Fruit fly (Drosophila melanogaster) whole organism, embryonic: Measurements from ENCODE around the gene CG32369.

Experiments used
- Abd-B ChIP-seq: fragments of 200-800 bp; sonication (Bioruptor generic); optimal IDR thresholded peaks from 2 replicates; lab custom pipeline; 2018; ENCODE audit warnings: missing biosample characterization, mild to moderate bottlenecking, missing genetic modification characterization, moderate library complexity
- Asciz ChIP-seq: fragments of 200-800 bp; sonication (Bioruptor generic); optimal IDR thresholded peaks from 2 replicates; lab custom pipeline; 2017; ENCODE audit warnings: missing biosample characterization, mild to moderate bottlenecking, missing genetic modification characterization, missing genetic modification reagents
- CG10543 ChIP-seq: fragments of 200-800 bp; sonication (Bioruptor generic); optimal IDR thresholded peaks from 3 replicates; lab custom pipeline; 2017; ENCODE audit warnings: missing biosample characterization, mild to moderate bottlenecking, missing genetic modification characterization, moderate library complexity
- CG12299 ChIP-seq: fragments of 200-800 bp; sonication (Bioruptor generic); optimal IDR thresholded peaks from 2 replicates; lab custom pipeline; 2018; ENCODE audit warnings: missing biosample characterization, mild to moderate bottlenecking, missing genetic modification characterization
- CG14050 ChIP-seq: fragments of 200-800 bp; sonication (Bioruptor generic); IDR thresholded peaks from 3 replicates; pipeline ENCODE4 v1.3.6; 2022; ENCODE audit warnings: missing biosample characterization, missing genetic modification characterization
- CG14441 ChIP-seq: fragments of 200-800 bp; sonication (Bioruptor generic); IDR thresholded peaks from 2 replicates; pipeline ENCODE4 v1.3.6; 2022; ENCODE audit warnings: missing biosample characterization, missing genetic modification characterization
- CG15479 ChIP-seq: fragments of 200-800 bp; sonication (Bioruptor generic); optimal IDR thresholded peaks from 3 replicates; lab custom pipeline; 2019; ENCODE audit warnings: missing biosample characterization, mild to moderate bottlenecking, missing genetic modification characterization, moderate library complexity
- CG17359 ChIP-seq: fragments of 200-800 bp; sonication (Bioruptor generic); optimal IDR thresholded peaks from 3 replicates; lab custom pipeline; 2018; ENCODE audit warnings: missing biosample characterization, mild to moderate bottlenecking, missing genetic modification characterization, moderate library complexity
- CG17361 ChIP-seq: fragments of 200-800 bp; sonication (Bioruptor generic); IDR thresholded peaks from 3 replicates; pipeline ENCODE4 v1.3.6; 2022; ENCODE audit warnings: missing biosample characterization, missing genetic modification characterization
- CG17568 ChIP-seq: fragments of 200-800 bp; sonication (Bioruptor generic); optimal IDR thresholded peaks from 2 replicates; lab custom pipeline; 2018; ENCODE audit warnings: missing biosample characterization, mild to moderate bottlenecking, missing genetic modification characterization, moderate library complexity
- CG2199 ChIP-seq: fragments of 200-800 bp; sonication (Bioruptor generic); IDR thresholded peaks from 3 replicates; pipeline ENCODE4 v1.3.6; 2022; ENCODE audit warnings: missing biosample characterization, missing genetic modification characterization
- CG31441 ChIP-seq: fragments of 200-800 bp; sonication (Bioruptor generic); IDR thresholded peaks from 2 replicates; pipeline ENCODE4 v1.3.6; 2022; ENCODE audit warnings: missing biosample characterization, missing genetic modification characterization
- CG4328 ChIP-seq: fragments of 200-800 bp; sonication (Bioruptor generic); optimal IDR thresholded peaks from 3 replicates; lab custom pipeline; 2017; ENCODE audit warnings: missing biosample characterization, missing genetic modification reagents, missing genetic modification characterization
- CG43689 ChIP-seq: fragments of 200-800 bp; sonication (Bioruptor generic); IDR thresholded peaks from 2 replicates; pipeline ENCODE4 v1.3.6; 2022; ENCODE audit warnings: missing biosample characterization, missing genetic modification characterization
- CG6272 ChIP-seq: fragments of 200-800 bp; sonication (Bioruptor generic); IDR thresholded peaks from 2 replicates; pipeline ENCODE4 v1.3.6; 2022; ENCODE audit warnings: missing biosample characterization, missing genetic modification characterization
- CG7839 ChIP-seq: fragments of 200-800 bp; sonication (Bioruptor generic); optimal IDR thresholded peaks from 3 replicates; lab custom pipeline; 2018; ENCODE audit warnings: missing biosample characterization, mild to moderate bottlenecking, missing genetic modification characterization, moderate library complexity
- CG8478 ChIP-seq: fragments of >200 bp; optimal IDR thresholded peaks from 2 replicates; lab custom pipeline; 2018
- Chrac-16 ChIP-seq: fragments of 200-800 bp; sonication (Bioruptor generic); optimal IDR thresholded peaks from 3 replicates; lab custom pipeline; 2016; ENCODE audit warnings: missing biosample characterization, missing genetic modification characterization
- Dbx ChIP-seq: fragments of 200-800 bp; sonication (Bioruptor generic); IDR thresholded peaks from 3 replicates; pipeline ENCODE4 v1.3.6; 2022; ENCODE audit warnings: missing biosample characterization, missing genetic modification characterization
- Dip3 ChIP-seq: fragments of 200-800 bp; sonication (Bioruptor generic); optimal IDR thresholded peaks from 3 replicates; lab custom pipeline; 2016; ENCODE audit warnings: missing biosample characterization, missing genetic modification characterization
- Dll ChIP-seq: fragments of 200-800 bp; sonication (Bioruptor generic); IDR thresholded peaks from 4 replicates; pipeline ENCODE4 v1.3.6; 2022; ENCODE audit warnings: missing biosample characterization, missing genetic modification characterization; ENCODE audit not compliant: partially characterized antibody
- Doc3 ChIP-seq: fragments of 200-800 bp; sonication (Bioruptor generic); IDR thresholded peaks from 3 replicates; pipeline ENCODE4 v1.3.6; 2022; ENCODE audit warnings: missing biosample characterization, missing genetic modification characterization; ENCODE audit not compliant: partially characterized antibody
- Dp ChIP-seq: fragments of 200-800 bp; sonication (Bioruptor generic); optimal IDR thresholded peaks from 2 replicates; lab custom pipeline; 2018; ENCODE audit warnings: missing biosample characterization, mild to moderate bottlenecking, missing genetic modification characterization, moderate library complexity
- Fer2 ChIP-seq: fragments of 200-800 bp; sonication (Bioruptor generic); optimal IDR thresholded peaks from 2 replicates; lab custom pipeline; 2018; ENCODE audit warnings: missing biosample characterization, mild to moderate bottlenecking, missing genetic modification characterization, moderate library complexity
- Hand ChIP-seq: fragments of 200-800 bp; sonication (Bioruptor generic); optimal IDR thresholded peaks from 2 replicates; lab custom pipeline; 2017; ENCODE audit warnings: mild to moderate bottlenecking, missing biosample characterization, missing genetic modification reagents, missing genetic modification characterization
- Hr3 ChIP-seq: fragments of 200-800 bp; sonication (Bioruptor generic); optimal IDR thresholded peaks from 3 replicates; lab custom pipeline; 2016; ENCODE audit warnings: missing biosample characterization, missing genetic modification characterization
- Opbp ChIP-seq: fragments of 200-800 bp; sonication (Bioruptor generic); IDR thresholded peaks from 3 replicates; pipeline ENCODE4 v1.3.6; 2022; ENCODE audit warnings: missing biosample characterization, missing genetic modification characterization; ENCODE audit not compliant: partially characterized antibody
- Pdp1 ChIP-seq, 2 experiments: fragments of 200-800 bp; sonication (Bioruptor generic); optimal IDR thresholded peaks; 3 replicates each; lab custom pipeline; 2016; ENCODE audit warnings: missing biosample characterization in 2 of 2, missing genetic modification characterization in 2 of 2, mild to moderate bottlenecking in 1 of 2, moderate library complexity in 1 of 2
- Six4 ChIP-seq: fragments of 200-800 bp; sonication (Bioruptor generic); optimal IDR thresholded peaks from 2 replicates; lab custom pipeline; 2016; ENCODE audit warnings: missing biosample characterization, missing genetic modification characterization
- Sry-β ChIP-seq: fragments of 200-800 bp; sonication (Bioruptor generic); optimal IDR thresholded peaks from 2 replicates; lab custom pipeline; 2018; ENCODE audit warnings: missing biosample characterization, mild to moderate bottlenecking, missing genetic modification characterization, moderate library complexity
- ap ChIP-seq: fragments of 200-800 bp; sonication (Bioruptor generic); IDR thresholded peaks from 2 replicates; pipeline ENCODE4 v1.3.6; 2022; ENCODE audit warnings: missing biosample characterization, missing genetic modification characterization
- ato ChIP-seq: fragments of 200-800 bp; sonication (Bioruptor generic); IDR thresholded peaks from 2 replicates; pipeline ENCODE4 v1.3.6; 2022; ENCODE audit warnings: missing biosample characterization, missing genetic modification characterization; ENCODE audit not compliant: partially characterized antibody
- ci ChIP-seq: fragments of 200-800 bp; sonication (Bioruptor generic); IDR thresholded peaks from 3 replicates; pipeline ENCODE4 v1.3.6; 2022; ENCODE audit warnings: missing biosample characterization, missing genetic modification characterization
- disco-r ChIP-seq: fragments of 200-800 bp; sonication (Bioruptor generic); optimal IDR thresholded peaks from 2 replicates; lab custom pipeline; 2016; ENCODE audit warnings: missing biosample characterization, missing genetic modification characterization
- dmrt99B ChIP-seq: fragments of 200-800 bp; sonication (Bioruptor generic); optimal IDR thresholded peaks from 2 replicates; lab custom pipeline; 2018; ENCODE audit warnings: missing biosample characterization, mild to moderate bottlenecking, missing genetic modification characterization, moderate library complexity
- dysf ChIP-seq: fragments of 200-800 bp; sonication (Bioruptor generic); IDR thresholded peaks from 3 replicates; pipeline ENCODE4 v1.3.6; 2022; ENCODE audit warnings: missing biosample characterization, missing genetic modification characterization
- emc ChIP-seq: fragments of 200-800 bp; sonication (Bioruptor generic); optimal IDR thresholded peaks from 2 replicates; lab custom pipeline; 2016; ENCODE audit warnings: missing biosample characterization, missing genetic modification characterization
- fd64A ChIP-seq: fragments of 200-800 bp; sonication (Bioruptor generic); optimal IDR thresholded peaks from 3 replicates; lab custom pipeline; 2018; ENCODE audit warnings: missing biosample characterization, mild to moderate bottlenecking, missing genetic modification characterization
- gsb ChIP-seq: fragments of 200-800 bp; sonication (Bioruptor generic); IDR thresholded peaks from 2 replicates; pipeline ENCODE4 v1.3.6; 2022; ENCODE audit warnings: missing biosample characterization, missing genetic modification characterization
- ken ChIP-seq: fragments of 200-800 bp; sonication (Bioruptor generic); IDR thresholded peaks from 3 replicates; pipeline ENCODE4 v1.3.6; 2022; ENCODE audit warnings: missing biosample characterization, missing genetic modification characterization
- kni ChIP-seq: fragments of 200-800 bp; sonication (Bioruptor generic); optimal IDR thresholded peaks from 3 replicates; lab custom pipeline; 2017; ENCODE audit warnings: mild to moderate bottlenecking, missing biosample characterization, missing genetic modification reagents, missing genetic modification characterization
- lov ChIP-seq, 2 experiments: fragments of 200-800 bp in 1 of 2; fragments of >200 bp in 1 of 2; sonication (Bioruptor generic) in 1 of 2; IDR thresholded peaks in 1 of 2; optimal IDR thresholded peaks in 1 of 2; 2 replicates in 1 of 2; 3 replicates in 1 of 2; pipeline versions ENCODE4 v1.3.6 to Lab custom; 2017 to 2022; ENCODE audit warnings: missing biosample characterization in 1 of 2, missing genetic modification characterization in 1 of 2
- nau ChIP-seq: fragments of 200-800 bp; sonication (Bioruptor generic); optimal IDR thresholded peaks from 3 replicates; lab custom pipeline; 2017; ENCODE audit warnings: missing biosample characterization, mild to moderate bottlenecking, missing genetic modification characterization, missing genetic modification reagents
- pros ChIP-seq: fragments of 200-800 bp; sonication (Bioruptor generic); optimal IDR thresholded peaks from 3 replicates; lab custom pipeline; 2019; ENCODE audit warnings: missing biosample characterization, mild to moderate bottlenecking, missing genetic modification characterization, moderate library complexity
- sqz ChIP-seq: fragments of 200-800 bp; sonication (Bioruptor generic); optimal IDR thresholded peaks from 3 replicates; lab custom pipeline; 2018; ENCODE audit warnings: missing biosample characterization, mild to moderate bottlenecking, missing genetic modification characterization
- wek ChIP-seq: fragments of 200-800 bp; sonication (Bioruptor generic); optimal IDR thresholded peaks from 3 replicates; lab custom pipeline; 2018; ENCODE audit warnings: missing biosample characterization, mild to moderate bottlenecking, missing genetic modification characterization, moderate library complexity
- zen2 ChIP-seq: fragments of 200-800 bp; sonication (Bioruptor generic); IDR thresholded peaks from 3 replicates; pipeline ENCODE4 v1.3.6; 2022; ENCODE audit warnings: missing biosample characterization, missing genetic modification characterization; ENCODE audit not compliant: partially characterized antibody
- zf30C ChIP-seq: fragments of 200-800 bp; sonication (Bioruptor generic); optimal IDR thresholded peaks from 3 replicates; lab custom pipeline; 2018; ENCODE audit warnings: missing biosample characterization, mild to moderate bottlenecking, missing genetic modification characterization

CG32369 gene

DNA sequence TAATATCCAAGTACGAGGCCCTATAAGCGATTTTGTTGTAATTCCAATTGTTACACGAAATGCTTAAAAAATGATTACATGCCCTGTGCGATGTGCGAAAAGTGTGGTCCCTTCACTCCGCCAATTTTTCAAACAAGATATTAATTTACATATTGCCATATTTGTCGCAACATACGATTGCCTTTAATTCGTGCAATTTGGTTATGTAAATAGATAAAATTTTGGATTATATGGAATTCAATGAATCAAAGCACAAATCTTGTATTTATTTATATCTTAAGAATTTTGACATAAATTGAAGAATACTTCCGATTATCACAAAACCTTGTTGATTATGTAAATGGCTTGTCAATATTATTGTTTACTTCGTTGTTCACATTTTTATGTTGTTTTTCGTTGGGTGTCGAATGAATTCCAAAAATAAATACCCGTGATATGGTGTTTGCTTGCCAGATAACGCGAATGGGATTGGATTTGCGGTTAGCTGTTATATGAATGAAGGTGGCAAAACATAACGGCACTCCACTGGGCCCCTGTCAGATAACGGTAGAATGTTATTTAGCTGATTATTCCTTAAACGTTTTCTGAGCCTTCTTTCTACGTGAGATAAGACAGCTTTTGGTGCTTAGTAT lies 27.5 kb downstream of the CG32369 start (continued):
- no peak for TF ChIP-seq Dip3
- no peak for TF ChIP-seq Hand (GFP tag; lab: Kevin White, UChicago)
- no peak for TF ChIP-seq Sry-β (GFP tag; lab: Kevin White, UChicago)
- peak; percentile 13 for TF ChIP-seq CG10543
- TF ChIP-seq Asciz (GFP tag; lab: Kevin White, UChicago), result peak; percentile 52
- no peak for TF ChIP-seq Six4 (GFP tag; lab: Kevin White, UChicago)
- TF ChIP-seq Fer2 (tag; lab: Kevin White, UChicago), result no peak
- TF ChIP-seq ap, result no peak
- TF ChIP-seq lov (optimal IDR thresholded peaks at IDR 0.05; lab: Kevin White, UChicago), result no peak
- TF ChIP-seq lov (GFP tag; IDR thresholded peaks at IDR 0.05; lab: Robert Waterston, UW), result no peak
- TF ChIP-seq CG14441, result no peak
- TF ChIP-seq CG43689 (GFP tag; lab: Robert Waterston, UW), result no peak
- TF ChIP-seq CG6272, result no peak
- peak; percentile 21 for TF ChIP-seq CG4328 (GFP tag; lab: Kevin White, UChicago)
- TF ChIP-seq ci (GFP tag; lab: Robert Waterston, UW), result no peak
- TF ChIP-seq emc (GFP tag; lab: Kevin White, UChicago), result no peak
- no peak for TF ChIP-seq fd64A (GFP tag; lab: Kevin White, UChicago)
- no peak for TF ChIP-seq CG7839 (tag; lab: Kevin White, UChicago)
- no peak for TF ChIP-seq Dp (GFP tag; lab: Kevin White, UChicago)
- peak; percentile 54 for TF ChIP-seq wek (GFP tag; lab: Kevin White, UChicago)
- TF ChIP-seq zf30C (GFP tag; lab: Kevin White, UChicago), result no peak
- TF ChIP-seq Opbp, result no peak
- TF ChIP-seq CG2199 (GFP tag; lab: Robert Waterston, UW), result no peak
- no peak for TF ChIP-seq ato (GFP tag; lab: Robert Waterston, UW)
- TF ChIP-seq disco-r (GFP tag; lab: Kevin White, UChicago), result no peak
- TF ChIP-seq Dbx, result peak; percentile 25; the same call in 1 of the 3 replicates
- peak; percentile 16 for TF ChIP-seq CG17359 (tag; lab: Kevin White, UChicago)
- TF ChIP-seq CG17568, result peak; percentile 14
- TF ChIP-seq dysf (GFP tag; lab: Robert Waterston, UW), result no peak
- TF ChIP-seq CG8478 (lab: Kevin White, UChicago), result no peak
- TF ChIP-seq ken, result no peak
- TF ChIP-seq Abd-B (GFP tag; lab: Kevin White, UChicago), result no peak
- no peak for TF ChIP-seq dmrt99B (tag; lab: Kevin White, UChicago)
- no peak for TF ChIP-seq gsb (GFP tag; lab: Robert Waterston, UW)
- TF ChIP-seq kni (GFP tag; lab: Kevin White, UChicago), result no peak

dm6 chr3L:7781353-7782050 lies 28.1 kb downstream of the CG32369 start:
- TF ChIP-seq CG31441 (GFP tag; lab: Robert Waterston, UW), result no peak
- no peak for TF ChIP-seq CG10543
- no peak for TF ChIP-seq CG17361
- TF ChIP-seq Doc3 (GFP tag; lab: Robert Waterston, UW), result peak; percentile 20; the same call in 1 of the 3 replicates
- TF ChIP-seq zen2 (GFP tag; lab: Robert Waterston, UW), result peak; percentile 69; the same call in 2 of the 3 replicates
- TF ChIP-seq CG14050 (GFP tag; lab: Robert Waterston, UW), result no peak
- no peak for TF ChIP-seq Chrac-16 (GFP tag; lab: Kevin White, UChicago)
- peak; percentile 45 for TF ChIP-seq pros
- TF ChIP-seq nau (GFP tag; lab: Kevin White, UChicago), result no peak
- peak; percentile 23 for TF ChIP-seq CG15479 (GFP tag; lab: Kevin White, UChicago)
- TF ChIP-seq Dll (GFP tag; lab: Robert Waterston, UW), result peak; percentile 43; the same call in 1 of the 4 replicates
- no peak for TF ChIP-seq sqz (GFP tag; lab: Kevin White, UChicago)
- TF ChIP-seq Six4 (GFP tag; lab: Kevin White, UChicago), result no peak
- TF ChIP-seq Pdp1 (GFP tag; optimal IDR thresholded peaks at IDR 0.05; lab: Kevin White, UChicago), result peak in 1 of 2 experiments; percentile 99
- no peak for TF ChIP-seq Hr3 (GFP tag; lab: Kevin White, UChicago)
- TF ChIP-seq CG12299, result no peak
